Fruit fly (Drosophila melanogaster) whole organism, embryonic: Measurements from ENCODE around the gene CG11629.

ENCODE experiments used
- Atf6 ChIP-seq: fragments of 200-800 bp; sonication (Bioruptor generic); IDR thresholded peaks from 2 replicates; pipeline ENCODE4 v1.3.6; 2022; ENCODE audit warnings: missing biosample characterization, missing genetic modification characterization
- CG10147 ChIP-seq: fragments of 200-800 bp; sonication (Bioruptor generic); optimal IDR thresholded peaks from 2 replicates; lab custom pipeline; 2019; ENCODE audit warnings: missing biosample characterization, mild to moderate bottlenecking, missing genetic modification characterization, moderate library complexity
- CG10267 ChIP-seq: fragments of 200-800 bp; sonication (Bioruptor generic); optimal IDR thresholded peaks from 2 replicates; lab custom pipeline; 2018; ENCODE audit warnings: missing biosample characterization, mild to moderate bottlenecking, missing genetic modification characterization, moderate library complexity
- CG10274 ChIP-seq: fragments of 200-800 bp; sonication (Bioruptor generic); optimal IDR thresholded peaks from 3 replicates; lab custom pipeline; 2017; ENCODE audit warnings: missing biosample characterization, mild to moderate bottlenecking, missing genetic modification characterization
- CG11398 ChIP-seq: fragments of 200-800 bp; sonication (Bioruptor generic); optimal IDR thresholded peaks from 2 replicates; lab custom pipeline; 2016; ENCODE audit warnings: missing biosample characterization, missing genetic modification characterization
- CG11696 ChIP-seq: fragments of 200-800 bp; sonication (Bioruptor generic); IDR thresholded peaks from 2 replicates; pipeline ENCODE4 v1.3.6; 2022; ENCODE audit warnings: missing biosample characterization, missing genetic modification characterization
- CG18262 ChIP-seq: fragments of 200-800 bp; optimal IDR thresholded peaks from 3 replicates; lab custom pipeline; 2019; ENCODE audit warnings: missing biosample characterization, mild to moderate bottlenecking, missing genetic modification characterization, moderate library complexity
- CG30431 ChIP-seq: fragments of 200-800 bp; sonication (Bioruptor generic); optimal IDR thresholded peaks from 2 replicates; lab custom pipeline; 2017; ENCODE audit warnings: missing biosample characterization, missing genetic modification characterization
- CG3065 ChIP-seq: fragments of 200-800 bp; sonication (Bioruptor generic); optimal IDR thresholded peaks from 2 replicates; lab custom pipeline; 2016; ENCODE audit warnings: missing biosample characterization, missing genetic modification characterization
- CG32532 ChIP-seq: fragments of 200-800 bp; sonication (Bioruptor generic); IDR thresholded peaks from 2 replicates; pipeline ENCODE4 v1.3.6; 2022; ENCODE audit warnings: missing biosample characterization, missing genetic modification characterization
- CG4707 ChIP-seq: fragments of 200-800 bp; sonication (Bioruptor generic); optimal IDR thresholded peaks from 2 replicates; lab custom pipeline; 2018; ENCODE audit warnings: missing biosample characterization, mild to moderate bottlenecking, missing genetic modification characterization, moderate library complexity
- CG5180 ChIP-seq: fragments of 200-800 bp; sonication (Bioruptor generic); optimal IDR thresholded peaks from 3 replicates; lab custom pipeline; 2017; ENCODE audit warnings: missing biosample characterization, missing genetic modification characterization, mild to moderate bottlenecking, moderate library complexity, missing genetic modification reagents
- CG5245 ChIP-seq: fragments of 200-800 bp; sonication (Bioruptor generic); optimal IDR thresholded peaks from 3 replicates; lab custom pipeline; 2016; ENCODE audit warnings: missing biosample characterization, missing genetic modification characterization
- CG6791 ChIP-seq: fragments of 200-800 bp; sonication (Bioruptor generic); IDR thresholded peaks from 3 replicates; pipeline ENCODE4 v1.3.6; 2022; ENCODE audit warnings: missing biosample characterization, missing genetic modification characterization; ENCODE audit not compliant: partially characterized antibody
- CG6854 ChIP-seq: fragments of 200-800 bp; sonication (Bioruptor generic); optimal IDR thresholded peaks from 3 replicates; lab custom pipeline; 2017; ENCODE audit warnings: missing biosample characterization, mild to moderate bottlenecking, missing genetic modification characterization
- CG9817 ChIP-seq: fragments of 200-800 bp; sonication (Bioruptor generic); optimal IDR thresholded peaks from 2 replicates; lab custom pipeline; 2018; ENCODE audit warnings: missing biosample characterization, mild to moderate bottlenecking, missing genetic modification characterization, moderate library complexity
- CTCF ChIP-seq: fragments of 200-800 bp; sonication (Bioruptor generic); optimal IDR thresholded peaks from 2 replicates; lab custom pipeline; 2017; ENCODE audit warnings: missing biosample characterization, mild to moderate bottlenecking, missing genetic modification characterization, moderate library complexity
- Dek ChIP-seq: fragments of 200-800 bp; sonication (Bioruptor generic); optimal IDR thresholded peaks from 3 replicates; lab custom pipeline; 2019; ENCODE audit warnings: missing biosample characterization, mild to moderate bottlenecking, missing genetic modification characterization, moderate library complexity
- Elba2 ChIP-seq: fragments of 200-800 bp; sonication (Bioruptor generic); optimal IDR thresholded peaks from 3 replicates; lab custom pipeline; 2016; ENCODE audit warnings: missing biosample characterization, missing genetic modification characterization
- Fer1 ChIP-seq: fragments of 200-800 bp; sonication (Bioruptor generic); optimal IDR thresholded peaks from 2 replicates; lab custom pipeline; 2017; ENCODE audit warnings: missing biosample characterization, mild to moderate bottlenecking, missing genetic modification characterization
- Gug ChIP-seq: fragments of 200-800 bp; sonication (Bioruptor generic); IDR thresholded peaks from 4 replicates; pipeline ENCODE4 v1.3.6; 2022; ENCODE audit warnings: missing biosample characterization, missing genetic modification characterization
- H15 ChIP-seq: fragments of 200-800 bp; sonication (Bioruptor generic); IDR thresholded peaks from 3 replicates; pipeline ENCODE4 v1.3.6; 2022; ENCODE audit warnings: missing biosample characterization, missing genetic modification characterization
- HLHmδ ChIP-seq: fragments of 200-800 bp; sonication (Bioruptor generic); optimal IDR thresholded peaks from 2 replicates; lab custom pipeline; 2018; ENCODE audit warnings: missing biosample characterization, mild to moderate bottlenecking, missing genetic modification characterization, moderate library complexity
- HmgD ChIP-seq: fragments of 200-800 bp; sonication (Bioruptor generic); optimal IDR thresholded peaks from 3 replicates; lab custom pipeline; 2016; ENCODE audit warnings: missing biosample characterization, missing genetic modification characterization
- Lhr ChIP-seq: fragments of 200-800 bp; sonication (Bioruptor generic); optimal IDR thresholded peaks from 3 replicates; lab custom pipeline; 2017; ENCODE audit warnings: mild to moderate bottlenecking, missing biosample characterization, missing genetic modification reagents, missing genetic modification characterization
- Lim3 ChIP-seq: fragments of 200-800 bp; sonication (Bioruptor generic); IDR thresholded peaks from 2 replicates; pipeline ENCODE4 v1.3.6; 2022; ENCODE audit warnings: missing biosample characterization, missing genetic modification characterization
- MTF-1 ChIP-seq: fragments of 200-800 bp; sonication (Bioruptor generic); optimal IDR thresholded peaks from 2 replicates; lab custom pipeline; 2018; ENCODE audit warnings: missing biosample characterization, mild to moderate bottlenecking, missing genetic modification characterization, borderline replicate concordance
- Mes4 ChIP-seq: fragments of 200-800 bp; sonication (Bioruptor generic); optimal IDR thresholded peaks from 2 replicates; lab custom pipeline; 2016; ENCODE audit warnings: missing biosample characterization, missing genetic modification characterization
- Mrtf ChIP-seq: fragments of 200-800 bp; sonication (Bioruptor generic); IDR thresholded peaks from 3 replicates; pipeline ENCODE4 v1.3.6; 2022; ENCODE audit warnings: missing biosample characterization, missing genetic modification characterization
- NFAT ChIP-seq: fragments of 200-800 bp; sonication (Bioruptor generic); IDR thresholded peaks from 2 replicates; pipeline ENCODE4 v1.3.6; 2022; ENCODE audit warnings: missing biosample characterization, missing genetic modification characterization
- NK7.1 ChIP-seq: fragments of 200-800 bp; sonication (Bioruptor generic); optimal IDR thresholded peaks from 3 replicates; lab custom pipeline; 2016; ENCODE audit warnings: missing biosample characterization, missing genetic modification characterization
- Pdp1 ChIP-seq, 2 experiments: fragments of 200-800 bp; sonication (Bioruptor generic); optimal IDR thresholded peaks; 3 replicates each; lab custom pipeline; 2016; ENCODE audit warnings: missing biosample characterization in 2 of 2, missing genetic modification characterization in 2 of 2, mild to moderate bottlenecking in 1 of 2, moderate library complexity in 1 of 2
- Trl ChIP-seq, 3 experiments: fragments of >200 bp in 2 of 3; fragments of 200-800 bp in 1 of 3; sonication (Bioruptor generic) in 1 of 3; optimal IDR thresholded peaks; 2 replicates in 1 of 3; 3 replicates in 2 of 3; lab custom pipeline; 2016 to 2017; ENCODE audit warnings: missing biosample characterization in 1 of 3, missing genetic modification characterization in 1 of 3
- Xrp1 ChIP-seq: fragments of 200-800 bp; sonication (Bioruptor generic); IDR thresholded peaks from 2 replicates; pipeline ENCODE4 v1.3.6; 2022; ENCODE audit warnings: missing biosample characterization, missing genetic modification characterization
- YL-1 ChIP-seq: fragments of 200-800 bp; sonication (Bioruptor generic); optimal IDR thresholded peaks from 3 replicates; lab custom pipeline; 2017; ENCODE audit warnings: missing biosample characterization, mild to moderate bottlenecking, missing genetic modification characterization
- bowl ChIP-seq: fragments of 200-800 bp; sonication (Bioruptor generic); IDR thresholded peaks from 2 replicates; pipeline ENCODE4 v1.3.6; 2022; ENCODE audit warnings: missing biosample characterization, missing genetic modification characterization
- cad ChIP-seq: fragments of >200 bp; optimal IDR thresholded peaks from 2 replicates; lab custom pipeline; 2017; ENCODE audit warnings: missing biosample characterization, missing genetic modification characterization
- dimm ChIP-seq: fragments of 200-800 bp; sonication (Bioruptor generic); IDR thresholded peaks from 2 replicates; pipeline ENCODE4 v1.3.6; 2022; ENCODE audit warnings: missing biosample characterization, missing genetic modification characterization
- disco-r ChIP-seq: fragments of 200-800 bp; sonication (Bioruptor generic); optimal IDR thresholded peaks from 2 replicates; lab custom pipeline; 2016; ENCODE audit warnings: missing biosample characterization, missing genetic modification characterization
- dmrt11E ChIP-seq: fragments of 200-800 bp; sonication (Bioruptor generic); optimal IDR thresholded peaks from 3 replicates; lab custom pipeline; 2018; ENCODE audit warnings: missing biosample characterization, mild to moderate bottlenecking, missing genetic modification characterization, moderate library complexity
- fd3F ChIP-seq: fragments of 200-800 bp; sonication (Bioruptor generic); optimal IDR thresholded peaks from 2 replicates; lab custom pipeline; 2018; ENCODE audit warnings: missing biosample characterization, mild to moderate bottlenecking, missing genetic modification characterization, moderate library complexity
- fd96Cb ChIP-seq: fragments of 200-800 bp; sonication (Bioruptor generic); optimal IDR thresholded peaks from 2 replicates; lab custom pipeline; 2018; ENCODE audit warnings: missing biosample characterization, mild to moderate bottlenecking, missing genetic modification characterization, moderate library complexity
- gfzf ChIP-seq: fragments of 200-800 bp; sonication (Bioruptor generic); optimal IDR thresholded peaks from 2 replicates; lab custom pipeline; 2016; ENCODE audit warnings: missing biosample characterization, mild to moderate bottlenecking, missing genetic modification characterization, moderate library complexity
- knrl ChIP-seq: fragments of 200-800 bp; sonication (Bioruptor generic); IDR thresholded peaks from 3 replicates; pipeline ENCODE4 v1.3.6; 2022; ENCODE audit warnings: missing biosample characterization, missing genetic modification characterization; ENCODE audit not compliant: partially characterized antibody
- nmo ChIP-seq: fragments of 200-800 bp; sonication (Bioruptor generic); optimal IDR thresholded peaks from 2 replicates; lab custom pipeline; 2018; ENCODE audit warnings: missing biosample characterization, mild to moderate bottlenecking, missing genetic modification characterization, moderate library complexity
- nom ChIP-seq: fragments of 200-800 bp; sonication (Bioruptor generic); optimal IDR thresholded peaks from 2 replicates; lab custom pipeline; 2017; ENCODE audit warnings: missing biosample characterization, missing genetic modification characterization, mild to moderate bottlenecking, moderate library complexity, missing genetic modification reagents
- ro ChIP-seq: fragments of 200-800 bp; sonication (Bioruptor generic); IDR thresholded peaks from 2 replicates; pipeline ENCODE4 v1.3.6; 2022; ENCODE audit warnings: missing biosample characterization, missing genetic modification characterization
- scrt ChIP-seq: fragments of 200-800 bp; sonication (Bioruptor generic); optimal IDR thresholded peaks from 2 replicates; lab custom pipeline; 2018; ENCODE audit warnings: missing biosample characterization, mild to moderate bottlenecking, missing genetic modification characterization, moderate library complexity

CG11629 gene

DNA sequence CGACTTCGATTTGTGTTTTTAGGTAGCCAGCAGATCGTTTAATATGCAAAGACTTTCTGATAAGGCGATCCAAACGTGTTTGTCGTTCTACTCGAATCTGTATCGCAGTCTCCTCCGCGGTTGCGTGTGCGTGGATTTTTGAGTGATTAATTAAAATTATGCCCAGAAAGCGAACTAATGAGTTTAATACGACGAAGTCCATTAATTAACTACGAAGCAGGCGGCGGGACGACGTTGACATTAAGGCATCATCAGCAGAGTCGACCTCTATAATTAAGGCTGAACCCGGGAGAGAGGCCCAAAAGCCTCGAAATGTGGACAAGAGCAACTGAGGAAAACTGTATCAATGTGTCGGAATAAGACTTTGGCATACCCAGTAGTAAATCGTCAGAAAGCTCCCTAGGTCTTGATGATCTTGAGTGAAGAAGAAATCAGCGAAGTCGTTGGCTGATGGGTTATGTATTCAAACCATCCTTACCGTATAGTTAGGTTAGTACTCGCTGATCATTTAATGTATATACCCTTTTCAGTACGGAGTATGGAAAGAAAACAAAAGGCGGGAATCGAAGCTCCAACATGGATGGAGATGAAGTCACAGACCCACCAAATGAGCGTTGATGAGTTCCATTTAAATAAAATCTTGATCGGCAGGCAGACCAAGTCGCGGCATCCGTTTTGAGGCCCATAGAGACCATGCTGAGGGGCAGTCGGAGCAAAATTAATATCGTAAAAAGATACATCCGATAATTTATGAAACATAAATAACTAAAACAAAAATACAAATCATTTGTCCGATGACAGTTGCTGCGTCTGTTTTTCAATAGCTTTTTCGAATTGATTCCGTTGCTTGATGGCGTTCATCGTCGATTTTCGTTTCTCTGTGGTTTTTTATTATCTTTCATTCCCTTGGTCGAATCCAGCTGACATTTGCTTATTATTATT lies 30.8 kb downstream of the CG11629 start (continued):
- no peak for TF ChIP-seq CG6791 (GFP tag; lab: Robert Waterston, UW)
- TF ChIP-seq dmrt11E: peak; percentile 95
- TF ChIP-seq CTCF (GFP tag; lab: Kevin White, UChicago): peak; percentile 36
- peak; percentile 96 for TF ChIP-seq nmo
- TF ChIP-seq Mes4 (GFP tag; lab: Kevin White, UChicago): peak; percentile 91
- peak; percentile 93 for TF ChIP-seq Mrtf (GFP tag; lab: Robert Waterston, UW)
- peak; percentile 88 for TF ChIP-seq NK7.1 (GFP tag; lab: Kevin White, UChicago)
- peak; percentile 86 for TF ChIP-seq bowl (GFP tag; lab: Robert Waterston, UW)
- peak; percentile 88 for TF ChIP-seq Gug (GFP tag; lab: Robert Waterston, UW)
- peak; percentile 69 for TF ChIP-seq ro
- peak; percentile 84 for TF ChIP-seq CG9817
- peak; percentile 81 for TF ChIP-seq disco-r
- TF ChIP-seq CG4707 (GFP tag; lab: Kevin White, UChicago): peak; percentile 85
- no peak for TF ChIP-seq knrl (GFP tag; lab: Robert Waterston, UW)
- peak; percentile 55 for TF ChIP-seq CG6854 (GFP tag; lab: Kevin White, UChicago)
- peak; percentile 62 for TF ChIP-seq CG11696
- peak; percentile 93 for TF ChIP-seq CG32532 (GFP tag; lab: Robert Waterston, UW)
- peak; percentile 5 for TF ChIP-seq gfzf (GFP tag; lab: Kevin White, UChicago)
- peak; percentile 84 for TF ChIP-seq MTF-1 (GFP tag; lab: Kevin White, UChicago)
- peak; percentile 41 for TF ChIP-seq HmgD
- peak; percentile 65 for TF ChIP-seq Lim3 (GFP tag; lab: Robert Waterston, UW)
- TF ChIP-seq CG11398 (GFP tag; lab: Kevin White, UChicago): peak; percentile 90
- peak; percentile 70 for TF ChIP-seq fd3F (GFP tag; lab: Kevin White, UChicago)
- peak; percentile 73 for TF ChIP-seq CG10274 (GFP tag; lab: Kevin White, UChicago)
- TF ChIP-seq HLHmδ (GFP tag; lab: Kevin White, UChicago): no peak
- TF ChIP-seq Elba2 (GFP tag; lab: Kevin White, UChicago): no peak
- TF ChIP-seq nom: peak; percentile 12
- peak; percentile 94 for TF ChIP-seq Xrp1 (GFP tag; lab: Robert Waterston, UW)
- peak; percentile 78 for TF ChIP-seq Fer1 (GFP tag; lab: Kevin White, UChicago)
- TF ChIP-seq Lhr (GFP tag; lab: Kevin White, UChicago): peak; percentile 82
- peak; percentile 94 for TF ChIP-seq CG5245
- TF ChIP-seq dimm: peak; percentile 81
- peak; percentile 95 for TF ChIP-seq CG18262
- TF ChIP-seq scrt (GFP tag; lab: Kevin White, UChicago): peak; percentile 79
- peak; percentile 95 for TF ChIP-seq fd96Cb (tag; lab: Kevin White, UChicago)
- TF ChIP-seq CG5180: peak; percentile 74
- peak; percentile 25 for TF ChIP-seq YL-1 (GFP tag; lab: Kevin White, UChicago)
- no peak for TF ChIP-seq cad (GFP tag; lab: Kevin White, UChicago)
- peak; percentile 89 for TF ChIP-seq Atf6 (GFP tag; lab: Robert Waterston, UW)
- peak; percentile 86 for TF ChIP-seq CG10267 (tag; lab: Kevin White, UChicago)
- peak; percentile 87 to 92 for TF ChIP-seq Pdp1 (GFP tag; optimal IDR thresholded peaks at IDR 0.05; lab: Kevin White, UChicago)
- TF ChIP-seq H15 (GFP tag; lab: Robert Waterston, UW): peak; percentile 90
- TF ChIP-seq CG30431: peak; percentile 90
- no peak for TF ChIP-seq Trl (optimal IDR thresholded peaks at IDR 0.05; lab: Kevin White, UChicago)
- TF ChIP-seq Trl (GFP tag; optimal IDR thresholded peaks at IDR 0.05; lab: Kevin White, UChicago): peak; percentile 93
- TF ChIP-seq CG3065: peak; percentile 91
- peak; percentile 85 for TF ChIP-seq CG10147 (GFP tag; lab: Kevin White, UChicago)
- TF ChIP-seq NFAT (GFP tag; lab: Robert Waterston, UW): peak; percentile 88
- no peak for TF ChIP-seq Dek
